Worm (Caenorhabditis elegans) whole organism, early embryonic: ENCODE measurements around the gene F29A7.4.

Experiments used
- B0310.2 ChIP-seq: sonication (generic microtip); optimal IDR thresholded peaks from 2 replicates; lab custom pipeline; 2016; ENCODE audit warnings: mild to moderate bottlenecking, missing genetic modification characterization, missing compliant biosample characterization
- F13C5.2 ChIP-seq: sonication (generic microtip); optimal IDR thresholded peaks from 2 replicates; lab custom pipeline; 2017; ENCODE audit warnings: mild to moderate bottlenecking, missing genetic modification characterization, inconsistent platforms, missing compliant biosample characterization
- aly-1 ChIP-seq: sonication (generic microtip); optimal IDR thresholded peaks from 2 replicates; lab custom pipeline; 2016; ENCODE audit warnings: missing genetic modification characterization, missing compliant biosample characterization
- ama-1 ChIP-seq: fragments of 150-350 bp; optimal IDR thresholded peaks from 2 replicates; lab custom pipeline; 2014
- ceh-13 ChIP-seq: fragments of 200-800 bp; sonication (Bioruptor generic); optimal IDR thresholded peaks from 2 replicates; lab custom pipeline; 2018; ENCODE audit warnings: mild to moderate bottlenecking, missing genetic modification characterization, missing compliant biosample characterization
- ceh-36 ChIP-seq: sonication (generic microtip); optimal IDR thresholded peaks from 2 replicates; lab custom pipeline; 2016; ENCODE audit warnings: missing genetic modification characterization, inconsistent platforms, missing compliant biosample characterization
- ets-7 ChIP-seq: sonication (generic microtip); optimal IDR thresholded peaks from 2 replicates; lab custom pipeline; 2016; ENCODE audit warnings: missing genotype, missing genetic modification characterization, missing compliant biosample characterization
- flt-1 ChIP-seq: fragments of 200-800 bp; sonication (Bioruptor generic); IDR thresholded peaks from 2 replicates; pipeline ENCODE4 v1.3.6; 2022; ENCODE audit warnings: missing genetic modification characterization, missing compliant biosample characterization
- hmbx-1 ChIP-seq: sonication (generic microtip); optimal IDR thresholded peaks from 2 replicates; lab custom pipeline; 2016; ENCODE audit warnings: mild to moderate bottlenecking, missing genetic modification characterization, missing compliant biosample characterization
- hmg-4 ChIP-seq: fragments of 200-800 bp; sonication (Bioruptor generic); optimal IDR thresholded peaks from 2 replicates; lab custom pipeline; 2018; ENCODE audit warnings: mild to moderate bottlenecking, missing genetic modification characterization, missing compliant biosample characterization
- hnd-1 ChIP-seq: sonication (generic microtip); optimal IDR thresholded peaks from 2 replicates; lab custom pipeline; 2016; ENCODE audit warnings: missing genetic modification characterization, missing compliant biosample characterization
- pes-1 ChIP-seq: fragments of 200-800 bp; sonication (Bioruptor generic); IDR thresholded peaks from 2 replicates; pipeline ENCODE4 v1.3.6; 2022; ENCODE audit warnings: missing genetic modification reagents, missing genetic modification characterization, missing compliant biosample characterization
- scrt-1 ChIP-seq: fragments of 200-800 bp; sonication (Bioruptor generic); IDR thresholded peaks from 2 replicates; pipeline ENCODE4 v1.3.6; 2022; ENCODE audit warnings: missing genetic modification characterization, missing compliant biosample characterization
- sea-1 ChIP-seq: fragments of 200-800 bp; sonication (Bioruptor generic); conservative IDR thresholded peaks from 2 replicates; pipeline ENCODE4 v1.3.6; 2022; ENCODE audit warnings: missing genetic modification characterization, missing compliant biosample characterization
- tbx-11 ChIP-seq: fragments of 200-800 bp; sonication (Bioruptor generic); IDR thresholded peaks from 2 replicates; pipeline ENCODE4 v1.3.6; 2022; ENCODE audit warnings: missing genetic modification characterization, missing compliant biosample characterization
- tbx-37 ChIP-seq: fragments of 200-800 bp; sonication (Bioruptor generic); conservative IDR thresholded peaks from 2 replicates; pipeline ENCODE4 v1.3.6; 2022; ENCODE audit warnings: missing genetic modification reagents, missing genetic modification characterization, missing compliant biosample characterization
- tra-4 ChIP-seq: sonication (generic microtip); optimal IDR thresholded peaks from 2 replicates; lab custom pipeline; 2017; ENCODE audit warnings: missing genetic modification characterization, missing compliant biosample characterization

The F29A7.4 gene

ce11 chrII:2774904-2775303 is 25.1 kb downstream of the F29A7.4 start, which contains the start of gene fbxb-111:
TSS of gene fbxb-111 (minus strand) at chrII:2775004.
- TF ChIP-seq tbx-37 (GFP tag; lab: Robert Waterston, UW) (no peak), scrt-1 (GFP tag; lab: Robert Waterston, UW) (no peak), hnd-1 (tag; lab: Kevin White, UChicago) (no peak), B0310.2 (no peak), ets-7 (tag; lab: Kevin White, UChicago) (no peak), aly-1 (tag; lab: Kevin White, UChicago) (no peak), ama-1 (lab: Kevin White, UChicago) (no peak), F13C5.2 (tag; lab: Kevin White, UChicago) (no peak), hmg-4 (GFP tag; lab: Kevin White, UChicago) (no peak), flt-1 (GFP tag; lab: Robert Waterston, UW) (no peak), ceh-13 (no peak), ceh-36 (no peak), sea-1 (GFP tag; lab: Robert Waterston, UW) (no peak), tbx-11 (GFP tag; lab: Robert Waterston, UW) (no peak), pes-1 (GFP tag; lab: Robert Waterston, UW) (no peak), tra-4 (tag; lab: Kevin White, UChicago) (no peak), hmbx-1 (tag; lab: Kevin White, UChicago) (no peak)

ce11 chrII:2777846-2778245 is 28.0 kb downstream of the F29A7.4 start, which contains the start of gene F08D12.4:
TSS of gene F08D12.4 (plus strand) at chrII:2778146.
- no peak for TF ChIP-seq hnd-1 (tag; lab: Kevin White, UChicago)
- no peak for TF ChIP-seq scrt-1 (GFP tag; lab: Robert Waterston, UW)
- no peak for TF ChIP-seq hmbx-1 (tag; lab: Kevin White, UChicago)
- no peak for TF ChIP-seq ceh-36
- TF ChIP-seq tra-4 (tag; lab: Kevin White, UChicago), result no peak
- no peak for TF ChIP-seq aly-1 (tag; lab: Kevin White, UChicago)
- no peak for TF ChIP-seq ets-7 (tag; lab: Kevin White, UChicago)
- no peak for TF ChIP-seq F13C5.2 (tag; lab: Kevin White, UChicago)
- TF ChIP-seq pes-1 (GFP tag; lab: Robert Waterston, UW), result no peak

ce11 chrII:2779253-2779652 is 29.5 kb downstream of the F29A7.4 start, which contains the start of gene F08D12.3:
TSS of gene F08D12.3 (plus strand) at chrII:2779553.
- no peak for TF ChIP-seq hnd-1 (tag; lab: Kevin White, UChicago)
- TF ChIP-seq tbx-37 (GFP tag; lab: Robert Waterston, UW), result no peak
- TF ChIP-seq hmbx-1 (tag; lab: Kevin White, UChicago), result no peak
- TF ChIP-seq ceh-36, result no peak
- no peak for TF ChIP-seq ceh-13
- no peak for TF ChIP-seq pes-1 (GFP tag; lab: Robert Waterston, UW)
- TF ChIP-seq B0310.2, result no peak
- TF ChIP-seq ets-7 (tag; lab: Kevin White, UChicago), result no peak
- TF ChIP-seq hmg-4 (GFP tag; lab: Kevin White, UChicago), result no peak
- TF ChIP-seq flt-1 (GFP tag; lab: Robert Waterston, UW), result no peak
- no peak for TF ChIP-seq tra-4 (tag; lab: Kevin White, UChicago)
- no peak for TF ChIP-seq tbx-11 (GFP tag; lab: Robert Waterston, UW)
- no peak for TF ChIP-seq scrt-1 (GFP tag; lab: Robert Waterston, UW)
- no peak for TF ChIP-seq F13C5.2 (tag; lab: Kevin White, UChicago)
- no peak for TF ChIP-seq ama-1 (lab: Kevin White, UChicago)
- no peak for TF ChIP-seq aly-1 (tag; lab: Kevin White, UChicago)
- TF ChIP-seq sea-1 (GFP tag; lab: Robert Waterston, UW), result no peak

ce11 chrII:2780804-2781203 is 31.0 kb downstream of the F29A7.4 start:
- TF ChIP-seq F13C5.2 (tag; lab: Kevin White, UChicago), result no peak
- no peak for TF ChIP-seq hmbx-1 (tag; lab: Kevin White, UChicago)
- TF ChIP-seq hmg-4 (GFP tag; lab: Kevin White, UChicago), result no peak
- TF ChIP-seq ceh-36, result no peak
- TF ChIP-seq pes-1 (GFP tag; lab: Robert Waterston, UW), result no peak
- no peak for TF ChIP-seq B0310.2
- no peak for TF ChIP-seq tra-4 (tag; lab: Kevin White, UChicago)
- no peak for TF ChIP-seq scrt-1 (GFP tag; lab: Robert Waterston, UW)
- no peak for TF ChIP-seq sea-1 (GFP tag; lab: Robert Waterston, UW)
- TF ChIP-seq hnd-1 (tag; lab: Kevin White, UChicago), result no peak
- TF ChIP-seq aly-1 (tag; lab: Kevin White, UChicago), result no peak
- no peak for TF ChIP-seq tbx-11 (GFP tag; lab: Robert Waterston, UW)
- TF ChIP-seq ceh-13, result no peak

ce11 chrII:2781355-2781754 is 31.6 kb downstream of the F29A7.4 start, which contains the start of gene F08D12.2:
TSS of gene F08D12.2 (plus strand) at chrII:2781655.
- TF ChIP-seq tbx-37 (GFP tag; lab: Robert Waterston, UW), result no peak
- no peak for TF ChIP-seq ets-7 (tag; lab: Kevin White, UChicago)
- no peak for TF ChIP-seq pes-1 (GFP tag; lab: Robert Waterston, UW)
- no peak for TF ChIP-seq sea-1 (GFP tag; lab: Robert Waterston, UW)
- no peak for TF ChIP-seq F13C5.2 (tag; lab: Kevin White, UChicago)
- no peak for TF ChIP-seq scrt-1 (GFP tag; lab: Robert Waterston, UW)
- TF ChIP-seq hnd-1 (tag; lab: Kevin White, UChicago), result no peak
- TF ChIP-seq hmg-4 (GFP tag; lab: Kevin White, UChicago), result no peak
- TF ChIP-seq tbx-11 (GFP tag; lab: Robert Waterston, UW), result no peak
- TF ChIP-seq hmbx-1 (tag; lab: Kevin White, UChicago), result no peak
- no peak for TF ChIP-seq flt-1 (GFP tag; lab: Robert Waterston, UW)
- no peak for TF ChIP-seq tra-4 (tag; lab: Kevin White, UChicago)
- TF ChIP-seq ama-1 (lab: Kevin White, UChicago), result no peak
- TF ChIP-seq ceh-36, result no peak
- no peak for TF ChIP-seq aly-1 (tag; lab: Kevin White, UChicago)
- no peak for TF ChIP-seq B0310.2
- TF ChIP-seq ceh-13, result no peak

ce11 chrII:2783380-2783779 is 33.6 kb downstream of the F29A7.4 start:
- no peak for TF ChIP-seq aly-1 (tag; lab: Kevin White, UChicago)
- TF ChIP-seq hnd-1 (tag; lab: Kevin White, UChicago), result no peak
- no peak for TF ChIP-seq ama-1 (lab: Kevin White, UChicago)
- no peak for TF ChIP-seq hmg-4 (GFP tag; lab: Kevin White, UChicago)
- TF ChIP-seq tbx-11 (GFP tag; lab: Robert Waterston, UW), result no peak
- TF ChIP-seq B0310.2, result no peak
- TF ChIP-seq flt-1 (GFP tag; lab: Robert Waterston, UW), result no peak
- no peak for TF ChIP-seq ceh-36
- TF ChIP-seq hmbx-1 (tag; lab: Kevin White, UChicago), result no peak
- TF ChIP-seq F13C5.2 (tag; lab: Kevin White, UChicago), result no peak
- TF ChIP-seq sea-1 (GFP tag; lab: Robert Waterston, UW), result no peak
- no peak for TF ChIP-seq pes-1 (GFP tag; lab: Robert Waterston, UW)
- no peak for TF ChIP-seq tbx-37 (GFP tag; lab: Robert Waterston, UW)
- TF ChIP-seq tra-4 (tag; lab: Kevin White, UChicago), result no peak
- TF ChIP-seq scrt-1 (GFP tag; lab: Robert Waterston, UW), result no peak
- TF ChIP-seq ceh-13, result no peak
- no peak for TF ChIP-seq ets-7 (tag; lab: Kevin White, UChicago)
